Worm (Caenorhabditis elegans): ENCODE measurements around the gene Y7A5A.13.

DNA sequence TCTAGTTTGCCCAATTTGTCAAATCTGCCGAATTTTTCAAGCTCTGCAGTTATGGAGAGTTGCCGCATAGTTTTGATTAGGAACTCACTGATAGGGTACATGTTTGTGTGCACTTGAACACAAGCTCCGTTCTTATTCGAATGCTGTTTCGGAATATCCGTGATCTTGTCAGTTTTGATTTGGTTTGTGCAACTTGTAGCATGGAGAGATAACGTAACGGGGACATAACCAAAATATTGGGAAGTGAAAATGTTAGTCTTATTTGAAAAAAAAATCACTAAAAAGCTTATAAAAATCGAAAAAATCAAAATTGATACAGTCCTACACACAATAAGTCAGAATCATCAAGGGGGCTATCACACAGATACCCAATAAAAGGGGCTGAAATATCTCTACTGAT, 8.4 kb downstream of the Y7A5A.13 start, which contains the start of gene Y7A5A.24:
- no peak for TF ChIP-seq blmp-1 (tag; optimal IDR thresholded peaks at IDR 0.05)
- TF ChIP-seq sptf-1 (tag; optimal IDR thresholded peaks at IDR 0.05) = no peak
- no peak for TF ChIP-seq mab-5 (tag; optimal IDR thresholded peaks at IDR 0.05)
- TF ChIP-seq lsy-2 (tag; optimal IDR thresholded peaks at IDR 0.05) = no peak
- no peak for TF ChIP-seq unc-39 (tag; optimal IDR thresholded peaks at IDR 0.05)
- no peak for TF ChIP-seq lin-32 (GFP tag; optimal IDR thresholded peaks at IDR 0.05)
- no peak for TF ChIP-seq ceh-43 (GFP tag; optimal IDR thresholded peaks at IDR 0.05)
- no peak for TF ChIP-seq unc-62 (GFP tag; optimal IDR thresholded peaks at IDR 0.05)
- no peak for TF ChIP-seq nhr-237 (tag; optimal IDR thresholded peaks at IDR 0.05)
- no peak for TF ChIP-seq tbx-8 (GFP tag; optimal IDR thresholded peaks at IDR 0.05)
- TF ChIP-seq pha-4 (tag; optimal IDR thresholded peaks at IDR 0.05) = no peak
- no peak for TF ChIP-seq ces-1 (GFP tag; optimal IDR thresholded peaks at IDR 0.05)
- TF ChIP-seq elt-1 (tag; optimal IDR thresholded peaks at IDR 0.05; ENCODE audit: borderline replicate concordance, insufficient read depth) = no peak
